Worm (Caenorhabditis elegans): Measurements from ENCODE around the gene K08E5.5.

The K08E5.5 gene

ce11 chrIII:10160385-10160784, at the start of gene K08E5.5, which contains the start of gene mua-3:
Gene K08E5.5, minus strand, starts transcription at chrIII:10160485.
Gene mua-3, plus strand, starts transcription at chrIII:10160697.
- TF ChIP-seq sptf-1 (tag; optimal IDR thresholded peaks at IDR 0.05) (no peak), drap-1 (GFP tag; optimal IDR thresholded peaks at IDR 0.05) (no peak), unc-120 (tag; optimal IDR thresholded peaks at IDR 0.05; ENCODE audit: poor library complexity, severe bottlenecking) (no peak), pha-4 (tag; optimal IDR thresholded peaks at IDR 0.05) (no peak), nhr-28 (tag; optimal IDR thresholded peaks at IDR 0.05) (no peak), nhr-76 (tag; optimal IDR thresholded peaks at IDR 0.05) (no peak), ceh-83 (GFP tag; optimal IDR thresholded peaks at IDR 0.05) (no peak), elt-3 (tag; optimal IDR thresholded peaks at IDR 0.05) (no peak), ztf-11 (tag; optimal IDR thresholded peaks at IDR 0.05) (no peak), nhr-2 (tag; optimal IDR thresholded peaks at IDR 0.05) (no peak), hlh-1 (tag; optimal IDR thresholded peaks at IDR 0.05) (no peak), mls-2 (tag; optimal IDR thresholded peaks at IDR 0.05) (no peak), tbx-8 (GFP tag; optimal IDR thresholded peaks at IDR 0.05) (no peak), mep-1 (tag; optimal IDR thresholded peaks at IDR 0.05) (no peak), sem-2 (GFP tag; optimal IDR thresholded peaks at IDR 0.05) (no peak)

ce11 chrIII:10209703-10210102, 49.4 kb upstream of the K08E5.5 start, which contains the start of gene T20G5.9:
Gene T20G5.9, plus strand, starts transcription at chrIII:10209840.
- TF ChIP-seq lin-13 (tag; optimal IDR thresholded peaks at IDR 0.05) (no peak), unc-39 (tag; optimal IDR thresholded peaks at IDR 0.05) (no peak), nhr-28 (tag; optimal IDR thresholded peaks at IDR 0.05) (no peak), hlh-1 (tag; optimal IDR thresholded peaks at IDR 0.05) (no peak), cnd-1 (tag; optimal IDR thresholded peaks at IDR 0.05) (no peak), nhr-12 (tag; optimal IDR thresholded peaks at IDR 0.05) (no peak)

ce11 chrIII:10206352-10206751, 46.1 kb upstream of the K08E5.5 start:
- TF ChIP-seq nhr-28 (tag; optimal IDR thresholded peaks at IDR 0.05) (no peak), unc-120 (tag; optimal IDR thresholded peaks at IDR 0.05; ENCODE audit: poor library complexity, severe bottlenecking) (no peak), zip-8 (tag; optimal IDR thresholded peaks at IDR 0.05) (no peak), M03D4.4 (tag; optimal IDR thresholded peaks at IDR 0.05) (no peak)

ce11 chrIII:10202894-10203871, 42.9 kb upstream of the K08E5.5 start, which contains the start of gene chc-1:
Gene chc-1, plus strand, starts transcription at chrIII:10203821.
- TF ChIP-seq nhr-12 (tag; optimal IDR thresholded peaks at IDR 0.05) (no peak), blmp-1 (tag; optimal IDR thresholded peaks at IDR 0.05) (no peak), flh-1 (GFP tag; optimal IDR thresholded peaks at IDR 0.05) (no peak), M03D4.4 (tag; optimal IDR thresholded peaks at IDR 0.05) (no peak), cnd-1 (tag; optimal IDR thresholded peaks at IDR 0.05) (no peak), sem-2 (GFP tag; optimal IDR thresholded peaks at IDR 0.05) (no peak), zip-8 (tag; optimal IDR thresholded peaks at IDR 0.05) (no peak), ceh-43 (GFP tag; optimal IDR thresholded peaks at IDR 0.05) (no peak), elt-1 (tag; optimal IDR thresholded peaks at IDR 0.05; ENCODE audit: borderline replicate concordance, insufficient read depth) (no peak), bed-3 (GFP tag; optimal IDR thresholded peaks at IDR 0.05) (no peak), unc-62 (GFP tag; optimal IDR thresholded peaks at IDR 0.05) (no peak), sptf-1 (tag; optimal IDR thresholded peaks at IDR 0.05) (no peak), unc-39 (tag; optimal IDR thresholded peaks at IDR 0.05) (no peak), nhr-28 (tag; optimal IDR thresholded peaks at IDR 0.05) (no peak), pha-4 (tag; optimal IDR thresholded peaks at IDR 0.05) (peak; percentile 27), nhr-76 (tag; optimal IDR thresholded peaks at IDR 0.05) (no peak), lin-32 (GFP tag; optimal IDR thresholded peaks at IDR 0.05) (no peak), snpc-4 (tag; optimal IDR thresholded peaks at IDR 0.05) (no peak), unc-120 (tag; optimal IDR thresholded peaks at IDR 0.05; ENCODE audit: poor library complexity, severe bottlenecking) (no peak), ceh-83 (GFP tag; optimal IDR thresholded peaks at IDR 0.05) (no peak), ham-2 (GFP tag; optimal IDR thresholded peaks at IDR 0.05) (peak; percentile 52), tbx-8 (GFP tag; optimal IDR thresholded peaks at IDR 0.05) (no peak), nhr-237 (tag; optimal IDR thresholded peaks at IDR 0.05) (no peak), ztf-11 (tag; optimal IDR thresholded peaks at IDR 0.05) (no peak), nhr-2 (tag; optimal IDR thresholded peaks at IDR 0.05) (no peak), mab-5 (tag; optimal IDR thresholded peaks at IDR 0.05) (no peak), mep-1 (tag; optimal IDR thresholded peaks at IDR 0.05) (no peak), mls-2 (tag; optimal IDR thresholded peaks at IDR 0.05) (no peak), drap-1 (GFP tag; optimal IDR thresholded peaks at IDR 0.05) (no peak), lin-13 (tag; optimal IDR thresholded peaks at IDR 0.05) (peak; percentile 2), ces-1 (GFP tag; optimal IDR thresholded peaks at IDR 0.05) (no peak), hlh-1 (tag; optimal IDR thresholded peaks at IDR 0.05) (peak; percentile 13)
